Fruit fly (Drosophila melanogaster) whole organism, pupa: ENCODE measurements around the gene rec.

Experiments
- CG10348 ChIP-seq: fragments of 200-800 bp; sonication (Bioruptor generic); IDR thresholded peaks from 2 replicates; pipeline ENCODE4 v1.3.6; 2022; ENCODE audit warnings: missing biosample characterization, missing genetic modification characterization
- CG13204 ChIP-seq: fragments of 200-800 bp; sonication (Bioruptor generic); optimal IDR thresholded peaks from 2 replicates; lab custom pipeline; 2018; ENCODE audit warnings: missing biosample characterization, mild to moderate bottlenecking, missing genetic modification characterization, moderate library complexity
- CG14655 ChIP-seq: fragments of 200-800 bp; sonication (Bioruptor generic); optimal IDR thresholded peaks from 3 replicates; lab custom pipeline; 2017; ENCODE audit warnings: mild to moderate bottlenecking, missing biosample characterization, missing genetic modification reagents, missing genetic modification characterization
- CG15710 ChIP-seq: fragments of 200-800 bp; sonication (Bioruptor generic); optimal IDR thresholded peaks from 2 replicates; lab custom pipeline; 2018; ENCODE audit warnings: missing biosample characterization, mild to moderate bottlenecking, missing genetic modification characterization, moderate library complexity
- CG17806 ChIP-seq: fragments of 200-800 bp; sonication (Bioruptor generic); optimal IDR thresholded peaks from 2 replicates; lab custom pipeline; 2018; ENCODE audit warnings: missing biosample characterization, mild to moderate bottlenecking, missing genetic modification characterization, moderate library complexity
- CG34367 ChIP-seq: fragments of 200-800 bp; sonication (Bioruptor generic); optimal IDR thresholded peaks from 2 replicates; lab custom pipeline; 2018; ENCODE audit warnings: missing biosample characterization, mild to moderate bottlenecking, missing genetic modification characterization
- CG4496 ChIP-seq: fragments of 200-800 bp; sonication (Bioruptor generic); IDR thresholded peaks from 3 replicates; pipeline ENCODE4 v1.3.6; 2022; ENCODE audit warnings: missing biosample characterization, missing genetic modification characterization
- D1 ChIP-seq: fragments of 200-800 bp; sonication (Bioruptor generic); optimal IDR thresholded peaks from 2 replicates; lab custom pipeline; 2018; ENCODE audit warnings: missing biosample characterization, mild to moderate bottlenecking, missing genetic modification characterization, moderate library complexity
- EcR ChIP-seq: fragments of 200-800 bp; sonication (Bioruptor generic); optimal IDR thresholded peaks from 3 replicates; lab custom pipeline; 2019; ENCODE audit warnings: missing biosample characterization, missing genetic modification characterization, mild to moderate bottlenecking, moderate library complexity, missing genetic modification reagents
- fd96Ca ChIP-seq: fragments of 200-800 bp; sonication (Bioruptor generic); IDR thresholded peaks from 3 replicates; pipeline ENCODE4 v1.3.6; 2022; ENCODE audit warnings: missing biosample characterization, missing genetic modification characterization

DNA sequence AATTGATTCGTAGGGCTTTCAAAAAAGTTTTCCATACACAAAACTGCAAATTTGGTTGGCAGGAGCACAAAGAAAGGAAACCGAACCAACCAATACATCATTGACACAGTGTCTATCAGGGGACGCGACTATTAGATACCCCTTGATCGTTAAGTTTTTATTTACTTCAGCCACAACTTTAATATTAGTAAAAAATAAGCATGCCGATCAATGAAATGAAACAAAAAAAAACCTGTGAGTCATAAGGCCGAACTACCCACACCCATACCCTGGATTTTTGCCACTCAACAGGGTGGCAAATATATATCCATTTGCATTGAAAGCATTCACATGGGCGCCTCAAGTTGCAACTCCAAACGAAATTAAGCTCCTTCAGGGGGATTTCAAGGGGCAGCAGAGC, 16.2 kb downstream of the rec start:
- TF ChIP-seq CG4496 (GFP tag; lab: Robert Waterston, UW) (peak; percentile 72; the same call in 2 of the 3 replicates), D1 (tag; lab: Kevin White, UChicago) (no peak), CG10348 (GFP tag; lab: Robert Waterston, UW) (no peak), CG14655 (GFP tag; lab: Kevin White, UChicago) (no peak), CG17806 (peak; percentile 23), EcR (GFP tag; lab: Kevin White, UChicago) (no peak), CG13204 (no peak), CG15710 (tag; lab: Kevin White, UChicago) (no peak), fd96Ca (GFP tag; lab: Robert Waterston, UW) (peak; percentile 54; the same call in 1 of the 3 replicates), CG34367 (no peak)
